Worm (Caenorhabditis elegans) whole organism, L1 larva: Measurements from ENCODE around the gene srw-22.

ENCODE experiments used
- ceh-63 ChIP-seq: fragments of 200-800 bp; sonication (Bioruptor generic); optimal IDR thresholded peaks from 2 replicates; lab custom pipeline; 2018; ENCODE audit warnings: mild to moderate bottlenecking, missing genetic modification characterization, missing compliant biosample characterization
- nhr-28 ChIP-seq: fragments of 150-350 bp; optimal IDR thresholded peaks from 2 replicates; lab custom pipeline; 2014; ENCODE audit warnings: missing biosample characterization, missing genetic modification characterization
- swsn-7 ChIP-seq: sonication (generic microtip); optimal IDR thresholded peaks from 2 replicates; lab custom pipeline; 2016; ENCODE audit warnings: missing genetic modification characterization, missing compliant biosample characterization
- unc-62 ChIP-seq: fragments of 150-350 bp; optimal IDR thresholded peaks from 2 replicates; lab custom pipeline; 2014; ENCODE audit warnings: missing biosample characterization, missing genetic modification reagents, missing genetic modification characterization

ce11 chrV:15309011-15309410 lies 40.6 kb downstream of the srw-22 start, which contains the start of gene srz-10:
- TF ChIP-seq unc-62 (GFP tag; lab: Kevin White, UChicago) (no peak), nhr-28 (tag; lab: Kevin White, UChicago) (no peak), swsn-7 (no peak), ceh-63 (GFP tag; lab: Kevin White, UChicago) (no peak)
